Worm (Caenorhabditis elegans): ENCODE measurements around the gene F44E7.5.

DNA sequence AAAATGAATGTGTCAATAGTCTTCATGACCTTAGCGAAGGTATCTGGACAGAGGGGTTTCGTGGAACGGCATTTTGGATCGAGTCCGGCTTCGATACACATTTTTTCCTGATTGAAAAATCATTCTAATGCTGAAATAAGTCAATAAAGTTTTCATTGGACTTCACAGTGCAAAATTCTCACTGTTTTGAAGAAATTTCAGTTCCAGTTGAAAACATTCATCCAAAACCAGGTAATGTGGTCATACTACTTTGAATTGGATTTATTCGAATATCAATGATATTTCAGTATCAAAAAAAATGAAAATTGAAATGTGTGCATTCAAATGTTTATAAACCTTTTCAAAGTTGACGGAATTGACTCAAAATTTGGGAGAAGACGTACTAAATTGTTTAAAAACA is 27.3 kb downstream of the F44E7.5 start, which contains the start of gene pgph-1:
- TF ChIP-seq aly-1 (tag; optimal IDR thresholded peaks at IDR 0.05) (no peak), ceh-13 (GFP tag; optimal IDR thresholded peaks at IDR 0.05) (no peak), F13C5.2 (tag; optimal IDR thresholded peaks at IDR 0.05) (no peak), flt-1 (GFP tag; IDR thresholded peaks at IDR 0.05) (no peak), B0310.2 (tag; optimal IDR thresholded peaks at IDR 0.05) (no peak), sea-1 (GFP tag; conservative IDR thresholded peaks at IDR 0.05) (no peak), ets-7 (tag; optimal IDR thresholded peaks at IDR 0.05) (no peak), tbx-37 (GFP tag; conservative IDR thresholded peaks at IDR 0.05) (no peak)

Measured in whole organism, early embryonic.